Worm (Caenorhabditis elegans) whole organism, L3 larva: ENCODE measurements around the gene srd-16.

Experiments
- R02D3.7 ChIP-seq: fragments of 150-350 bp; optimal IDR thresholded peaks from 2 replicates; lab custom pipeline; 2014; ENCODE audit warnings: missing biosample characterization, missing genetic modification characterization
- ZK546.5 ChIP-seq: sonication (generic microtip); optimal IDR thresholded peaks from 2 replicates; lab custom pipeline; 2017; ENCODE audit warnings: missing biosample characterization, missing genetic modification characterization
- aly-2 ChIP-seq: fragments of 150-350 bp; optimal IDR thresholded peaks from 2 replicates; lab custom pipeline; 2014; ENCODE audit warnings: missing biosample characterization, missing genetic modification characterization
- ama-1 ChIP-seq: fragments of 150-350 bp; optimal IDR thresholded peaks from 2 replicates; lab custom pipeline; 2018
- ceh-16 ChIP-seq: sonication (generic microtip); optimal IDR thresholded peaks from 2 replicates; lab custom pipeline; 2017; ENCODE audit warnings: missing biosample characterization, missing genetic modification characterization
- ceh-28 ChIP-seq: fragments of 150-350 bp; optimal IDR thresholded peaks from 2 replicates; lab custom pipeline; 2014; ENCODE audit warnings: missing biosample characterization, missing genetic modification reagents, missing genetic modification characterization
- ceh-82 ChIP-seq: fragments of 150-350 bp; optimal IDR thresholded peaks from 2 replicates; lab custom pipeline; 2014; ENCODE audit warnings: missing biosample characterization, missing genetic modification characterization
- ceh-9 ChIP-seq: sonication (generic microtip); optimal IDR thresholded peaks from 2 replicates; lab custom pipeline; 2018; ENCODE audit warnings: missing biosample characterization, missing genetic modification characterization
- daf-12 ChIP-seq: fragments of 150-350 bp; optimal IDR thresholded peaks from 2 replicates; lab custom pipeline; 2014; ENCODE audit warnings: missing biosample characterization, missing genetic modification reagents, missing genetic modification characterization
- egl-27 ChIP-seq: sonication (generic microtip); optimal IDR thresholded peaks from 4 replicates; lab custom pipeline; 2017; ENCODE audit warnings: missing biosample characterization, missing genetic modification reagents, missing genetic modification characterization
- egl-5 ChIP-seq: fragments of 150-350 bp; optimal IDR thresholded peaks from 2 replicates; lab custom pipeline; 2017; ENCODE audit warnings: missing biosample characterization, missing genetic modification reagents, missing genetic modification characterization, inconsistent platforms
- elt-1 ChIP-seq: fragments of 150-350 bp; optimal IDR thresholded peaks from 2 replicates; lab custom pipeline; 2014; ENCODE audit warnings: missing biosample characterization, missing genetic modification characterization
- elt-2 ChIP-seq: sonication (generic microtip); optimal IDR thresholded peaks from 2 replicates; lab custom pipeline; 2016; ENCODE audit warnings: missing genetic modification reagents, mild to moderate bottlenecking, missing genetic modification characterization, missing compliant biosample characterization
- fkh-10 ChIP-seq: sonication (generic microtip); optimal IDR thresholded peaks from 2 replicates; lab custom pipeline; 2017; ENCODE audit warnings: missing biosample characterization, missing genetic modification reagents, missing genetic modification characterization
- fkh-2 ChIP-seq: fragments of 150-350 bp; optimal IDR thresholded peaks from 2 replicates; lab custom pipeline; 2014; ENCODE audit warnings: missing biosample characterization, missing genetic modification reagents, missing genetic modification characterization
- fos-1 ChIP-seq: fragments of 150-350 bp; optimal IDR thresholded peaks from 2 replicates; lab custom pipeline; 2014; ENCODE audit warnings: missing biosample characterization, missing genetic modification characterization
- hmg-11 ChIP-seq: sonication (generic microtip); optimal IDR thresholded peaks from 2 replicates; lab custom pipeline; 2016; ENCODE audit warnings: missing genetic modification characterization, missing compliant biosample characterization
- jun-1 ChIP-seq: fragments of 150-350 bp; optimal IDR thresholded peaks from 2 replicates; lab custom pipeline; 2014; ENCODE audit warnings: missing biosample characterization, missing genetic modification reagents, missing genetic modification characterization
- lin-15B ChIP-seq: fragments of 150-350 bp; optimal IDR thresholded peaks from 2 replicates; lab custom pipeline; 2014; ENCODE audit warnings: missing biosample characterization, missing genetic modification characterization
- lin-39 ChIP-seq: fragments of 150-350 bp; optimal IDR thresholded peaks from 2 replicates; lab custom pipeline; 2018; ENCODE audit warnings: missing biosample characterization, missing genetic modification reagents, missing genetic modification characterization
- lsy-12 ChIP-seq: sonication (generic microtip); optimal IDR thresholded peaks from 2 replicates; lab custom pipeline; 2016; ENCODE audit warnings: mild to moderate bottlenecking, missing genetic modification characterization, missing compliant biosample characterization
- mdl-1 ChIP-seq: fragments of 150-350 bp; optimal IDR thresholded peaks from 2 replicates; lab custom pipeline; 2014; ENCODE audit warnings: missing biosample characterization, missing genetic modification characterization
- mml-1 ChIP-seq: fragments of 150-350 bp; sonication (generic microtip); optimal IDR thresholded peaks from 3 replicates; lab custom pipeline; 2014; ENCODE audit warnings: missing biosample characterization, missing genetic modification characterization
- nfya-1 ChIP-seq: sonication (generic microtip); optimal IDR thresholded peaks from 2 replicates; lab custom pipeline; 2017; ENCODE audit warnings: missing genetic modification characterization, mild to moderate bottlenecking, missing compliant biosample characterization, antibody characterized with exemption, moderate library complexity; ENCODE audit not compliant: insufficient read depth
- nhr-11 ChIP-seq: fragments of 150-350 bp; optimal IDR thresholded peaks from 2 replicates; lab custom pipeline; 2014; ENCODE audit warnings: missing biosample characterization, missing genetic modification characterization
- nhr-12 ChIP-seq: fragments of 150-350 bp; optimal IDR thresholded peaks from 2 replicates; lab custom pipeline; 2014; ENCODE audit warnings: missing biosample characterization, missing genetic modification characterization
- nhr-237 ChIP-seq: fragments of 150-350 bp; optimal IDR thresholded peaks from 2 replicates; lab custom pipeline; 2014; ENCODE audit warnings: missing biosample characterization, missing genetic modification characterization
- nhr-25 ChIP-seq: sonication (generic microtip); optimal IDR thresholded peaks from 2 replicates; lab custom pipeline; 2017; ENCODE audit warnings: missing biosample characterization, missing genetic modification characterization
- nhr-28 ChIP-seq: fragments of 150-350 bp; optimal IDR thresholded peaks from 2 replicates; lab custom pipeline; 2014; ENCODE audit warnings: missing biosample characterization, missing genetic modification characterization
- nhr-43 ChIP-seq: sonication (generic microtip); optimal IDR thresholded peaks from 2 replicates; lab custom pipeline; 2016; ENCODE audit warnings: mild to moderate bottlenecking, missing genetic modification characterization, missing compliant biosample characterization; ENCODE audit not compliant: poor library complexity, severe bottlenecking
- nhr-67 ChIP-seq: fragments of 150-350 bp; optimal IDR thresholded peaks from 2 replicates; lab custom pipeline; 2014; ENCODE audit warnings: missing biosample characterization, missing genetic modification characterization
- nhr-76 ChIP-seq: fragments of 150-350 bp; sonication (generic microtip); optimal IDR thresholded peaks from 5 replicates; lab custom pipeline; 2014; ENCODE audit warnings: missing biosample characterization, missing genetic modification characterization
- nhr-77 ChIP-seq: fragments of 150-350 bp; optimal IDR thresholded peaks from 2 replicates; lab custom pipeline; 2014; ENCODE audit warnings: missing biosample characterization, missing genetic modification characterization
- pha-4 ChIP-seq: fragments of 150-350 bp; optimal IDR thresholded peaks from 2 replicates; lab custom pipeline; 2014; ENCODE audit warnings: missing biosample characterization, missing genetic modification reagents, missing genetic modification characterization
- pqm-1 ChIP-seq: fragments of 150-350 bp; optimal IDR thresholded peaks from 2 replicates; lab custom pipeline; 2017; ENCODE audit warnings: missing biosample characterization, missing genetic modification characterization, inconsistent platforms
- sea-2 ChIP-seq: fragments of 150-350 bp; sonication (generic microtip); optimal IDR thresholded peaks from 4 replicates; lab custom pipeline; 2014; ENCODE audit warnings: missing biosample characterization, missing genetic modification reagents, missing genetic modification characterization
- skn-1 ChIP-seq: fragments of 150-350 bp; optimal IDR thresholded peaks from 2 replicates; lab custom pipeline; 2014; ENCODE audit warnings: missing biosample characterization, missing genetic modification characterization
- snpc-4 ChIP-seq: fragments of 150-350 bp; optimal IDR thresholded peaks from 2 replicates; lab custom pipeline; 2014; ENCODE audit warnings: missing biosample characterization, missing genetic modification characterization
- tbx-2 ChIP-seq: sonication (generic microtip); optimal IDR thresholded peaks from 2 replicates; lab custom pipeline; 2016; ENCODE audit warnings: mild to moderate bottlenecking, missing genetic modification characterization, missing compliant biosample characterization
- unc-39 ChIP-seq: sonication (generic microtip); optimal IDR thresholded peaks from 4 replicates; lab custom pipeline; 2017; ENCODE audit warnings: missing biosample characterization, missing genetic modification characterization
- ztf-11 ChIP-seq: fragments of 150-350 bp; optimal IDR thresholded peaks from 2 replicates; lab custom pipeline; 2014; ENCODE audit warnings: missing biosample characterization, missing genetic modification characterization
- ztf-4 ChIP-seq: fragments of 150-350 bp; optimal IDR thresholded peaks from 2 replicates; lab custom pipeline; 2014; ENCODE audit warnings: missing biosample characterization, missing genetic modification characterization

The srd-16 gene

ce11 chrV:5928006-5928405, 28.2 kb upstream of the srd-16 start:
- TF ChIP-seq R02D3.7 (tag; lab: Kevin White, UChicago): no peak
- TF ChIP-seq fkh-10 (GFP tag; lab: Kevin White, UChicago): no peak
- TF ChIP-seq daf-12 (tag; lab: Kevin White, UChicago): no peak
- TF ChIP-seq, all 47 proteins: peak for 0

- TF ChIP-seq lin-39 (tag; lab: Kevin White, UChicago) (no peak), nhr-12 (tag; lab: Kevin White, UChicago) (no peak), ztf-11 (tag; lab: Kevin White, UChicago) (no peak), pha-4 (tag; lab: Kevin White, UChicago) (no peak), R02D3.7 (tag; lab: Kevin White, UChicago) (no peak), aly-2 (no peak), ztf-4 (tag; lab: Kevin White, UChicago) (no peak), hmg-11 (tag; lab: Kevin White, UChicago) (no peak), fos-1 (no peak)
Measured at ce11 chrV:5927347-5927746, 27.5 kb upstream of the srd-16 start, which contains the start of gene srsx-17. srsx-17 (plus strand) TSS chrV:5927647.

- TF ChIP-seq nhr-11 (no peak), sea-2 (GFP tag; lab: Kevin White, UChicago) (no peak), snpc-4 (tag; lab: Kevin White, UChicago) (no peak), ZK546.5 (tag; lab: Kevin White, UChicago) (no peak), ceh-82 (no peak)
Measured at ce11 chrV:5922236-5922635, 22.4 kb upstream of the srd-16 start, which contains the start of gene srsx-18. srsx-18 (plus strand) TSS chrV:5922536.

- TF ChIP-seq nhr-11 (peak; percentile 6), nfya-1 (tag; lab: Kevin White, UChicago) (no peak), pha-4 (tag; lab: Kevin White, UChicago) (no peak), aly-2 (no peak), ztf-11 (tag; lab: Kevin White, UChicago) (no peak)
Measured at ce11 chrV:5921761-5922160, 21.9 kb upstream of the srd-16 start.

ce11 chrV:5919887-5920286, 20.0 kb upstream of the srd-16 start, which contains the start of gene C04E6.12:
C04E6.12 (minus strand) TSS chrV:5919987.
- no peak for TF ChIP-seq ceh-9 (tag; lab: Kevin White, UChicago)

DNA sequence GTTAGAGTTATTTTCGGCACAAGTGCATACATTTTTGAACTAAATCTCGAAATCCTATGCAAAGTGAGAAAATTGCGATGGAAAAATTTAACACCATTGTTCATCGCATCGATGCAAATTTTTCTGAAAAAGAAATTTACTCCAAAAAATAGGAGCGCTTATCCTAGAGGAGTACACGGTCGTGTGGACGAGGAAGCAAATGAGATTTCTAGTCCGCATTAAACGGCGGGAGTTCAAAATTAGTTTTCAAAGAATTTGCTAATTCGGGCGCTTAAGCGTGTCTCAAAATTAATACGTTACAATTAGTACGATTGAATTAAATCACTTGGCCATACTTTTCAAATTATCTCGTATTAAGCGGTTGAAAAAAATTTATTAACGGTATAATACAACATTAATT, 17.9 kb upstream of the srd-16 start, which contains the start of gene lrpr-1:
lrpr-1 (minus strand) TSS at position 185 of the 400 bp plus-strand sequence.
- TF ChIP-seq pha-4 (tag; lab: Kevin White, UChicago) (no peak), fkh-2 (tag; lab: Kevin White, UChicago) (peak; percentile 56), egl-27 (no peak), ama-1 (no peak), lin-15B (peak; percentile 76), nhr-67 (tag; lab: Kevin White, UChicago) (no peak), nhr-11 (no peak), skn-1 (tag; lab: Kevin White, UChicago) (peak; percentile 59), ceh-82 (peak; percentile 48), aly-2 (no peak), R02D3.7 (tag; lab: Kevin White, UChicago) (peak; percentile 71), nhr-25 (tag; lab: Kevin White, UChicago) (peak; percentile 30), elt-1 (tag; lab: Kevin White, UChicago) (no peak), elt-2 (tag; lab: Kevin White, UChicago) (no peak), nfya-1 (tag; lab: Kevin White, UChicago) (peak; percentile 71), fos-1 (no peak), nhr-43 (tag; lab: Kevin White, UChicago) (peak; percentile 95), jun-1 (tag; lab: Kevin White, UChicago) (peak; percentile 42), ZK546.5 (tag; lab: Kevin White, UChicago) (no peak), lin-39 (tag; lab: Kevin White, UChicago) (peak; percentile 34), ceh-28 (tag; lab: Kevin White, UChicago) (peak; percentile 52), mdl-1 (tag; lab: Kevin White, UChicago) (no peak), nhr-237 (no peak), nhr-76 (tag; lab: Kevin White, UChicago) (peak; percentile 47), egl-5 (tag; lab: Kevin White, UChicago) (peak; percentile 37), nhr-28 (tag; lab: Kevin White, UChicago) (no peak), daf-12 (tag; lab: Kevin White, UChicago) (no peak), ztf-4 (tag; lab: Kevin White, UChicago) (no peak), mml-1 (tag; lab: Kevin White, UChicago) (no peak), ztf-11 (tag; lab: Kevin White, UChicago) (no peak), nhr-77 (tag; lab: Kevin White, UChicago) (no peak), pqm-1 (peak; percentile 50), ceh-9 (tag; lab: Kevin White, UChicago) (no peak), tbx-2 (no peak), ceh-16 (no peak), unc-39 (no peak), lsy-12 (peak; percentile 80), snpc-4 (tag; lab: Kevin White, UChicago) (no peak)
